Fruit fly (Drosophila melanogaster) whole organism, embryonic: ENCODE measurements around the gene Gbp3.

ENCODE experiments used
- Antp ChIP-seq: fragments of 200-800 bp; sonication (Bioruptor generic); optimal IDR thresholded peaks from 3 replicates; lab custom pipeline; 2016; ENCODE audit warnings: missing biosample characterization, missing genetic modification characterization
- Awh ChIP-seq: fragments of 200-800 bp; sonication (Bioruptor generic); IDR thresholded peaks from 2 replicates; pipeline ENCODE4, ENCODE4 v1.3.6; 2022; ENCODE audit warnings: missing biosample characterization, missing genetic modification characterization
- Bgb ChIP-seq: fragments of 200-800 bp; sonication (Bioruptor generic); IDR thresholded peaks from 2 replicates; pipeline ENCODE4 v1.3.6; 2022; ENCODE audit warnings: missing biosample characterization, missing genetic modification characterization; ENCODE audit not compliant: partially characterized antibody
- CG10209 ChIP-seq: fragments of 200-800 bp; sonication (Bioruptor generic); optimal IDR thresholded peaks from 3 replicates; lab custom pipeline; 2017; ENCODE audit warnings: missing biosample characterization, mild to moderate bottlenecking, missing genetic modification characterization, missing genetic modification reagents
- CG10462 ChIP-seq: fragments of 200-800 bp; sonication (Bioruptor generic); optimal IDR thresholded peaks from 2 replicates; lab custom pipeline; 2016; ENCODE audit warnings: missing biosample characterization, missing genetic modification characterization
- CG11093 ChIP-seq: fragments of 200-800 bp; sonication (Bioruptor generic); IDR thresholded peaks from 3 replicates; pipeline ENCODE4 v1.3.6; 2022; ENCODE audit warnings: missing biosample characterization, missing genetic modification characterization
- CG11456 ChIP-seq: fragments of 200-800 bp; sonication (Bioruptor generic); IDR thresholded peaks from 3 replicates; pipeline ENCODE4 v1.3.6; 2022; ENCODE audit warnings: missing biosample characterization, missing genetic modification characterization
- CG12659 ChIP-seq: fragments of 200-800 bp; sonication (Bioruptor generic); optimal IDR thresholded peaks from 3 replicates; lab custom pipeline; 2017; ENCODE audit warnings: mild to moderate bottlenecking, missing biosample characterization, missing genetic modification reagents, missing genetic modification characterization
- CG13123 ChIP-seq: fragments of 200-800 bp; sonication (Bioruptor generic); optimal IDR thresholded peaks from 2 replicates; lab custom pipeline; 2016; ENCODE audit warnings: missing biosample characterization, missing genetic modification characterization
- CG16813 ChIP-seq: fragments of 200-800 bp; sonication (Bioruptor generic); IDR thresholded peaks from 3 replicates; pipeline ENCODE4 v1.3.6; 2022; ENCODE audit warnings: missing biosample characterization, missing genetic modification characterization; ENCODE audit not compliant: partially characterized antibody
- CG17328 ChIP-seq: fragments of 200-800 bp; sonication (Bioruptor generic); IDR thresholded peaks from 2 replicates; pipeline ENCODE4 v1.3.6; 2022; ENCODE audit warnings: missing biosample characterization, missing genetic modification characterization
- CG17359 ChIP-seq: fragments of 200-800 bp; sonication (Bioruptor generic); optimal IDR thresholded peaks from 3 replicates; lab custom pipeline; 2018; ENCODE audit warnings: missing biosample characterization, mild to moderate bottlenecking, missing genetic modification characterization, moderate library complexity
- CG18262 ChIP-seq: fragments of 200-800 bp; optimal IDR thresholded peaks from 3 replicates; lab custom pipeline; 2019; ENCODE audit warnings: missing biosample characterization, mild to moderate bottlenecking, missing genetic modification characterization, moderate library complexity
- CG2120 ChIP-seq: fragments of 200-800 bp; sonication (Bioruptor generic); optimal IDR thresholded peaks from 3 replicates; lab custom pipeline; 2016; ENCODE audit warnings: missing biosample characterization, missing genetic modification characterization
- CG34422 ChIP-seq: fragments of 200-800 bp; sonication (Bioruptor generic); IDR thresholded peaks from 3 replicates; pipeline ENCODE4 v1.3.6; 2022; ENCODE audit warnings: missing biosample characterization, missing genetic modification characterization
- CG3726 ChIP-seq: fragments of 200-800 bp; sonication (Bioruptor generic); IDR thresholded peaks from 3 replicates; pipeline ENCODE4, ENCODE4 v1.3.6; 2022; ENCODE audit warnings: missing biosample characterization, missing genetic modification characterization
- CG4360 ChIP-seq: fragments of 200-800 bp; sonication (Bioruptor generic); IDR thresholded peaks from 2 replicates; pipeline ENCODE4 v1.3.6; 2022; ENCODE audit warnings: missing biosample characterization, missing genetic modification characterization
- CG4730 ChIP-seq: fragments of 200-800 bp; sonication (Bioruptor generic); IDR thresholded peaks from 2 replicates; pipeline ENCODE4 v1.3.6; 2022; ENCODE audit warnings: missing biosample characterization, missing genetic modification characterization
- CG5953 ChIP-seq: fragments of 200-800 bp; sonication (Bioruptor generic); IDR thresholded peaks from 2 replicates; pipeline ENCODE4 v1.3.6; 2022; ENCODE audit warnings: missing biosample characterization, missing genetic modification characterization
- CG6254 ChIP-seq: fragments of 200-800 bp; sonication (Bioruptor generic); optimal IDR thresholded peaks from 3 replicates; lab custom pipeline; 2017; ENCODE audit warnings: mild to moderate bottlenecking, missing biosample characterization, missing genetic modification reagents, missing genetic modification characterization
- CG7357 ChIP-seq: fragments of 200-800 bp; sonication (Bioruptor generic); IDR thresholded peaks from 3 replicates; pipeline ENCODE4 v1.3.6; 2022; ENCODE audit warnings: missing biosample characterization, missing genetic modification characterization
- CG7372 ChIP-seq: fragments of 200-800 bp; sonication (Bioruptor generic); IDR thresholded peaks from 2 replicates; pipeline ENCODE4 v1.3.6; 2022; ENCODE audit warnings: missing biosample characterization, missing genetic modification characterization
- CG8281 ChIP-seq: fragments of 200-800 bp; sonication (Bioruptor generic); optimal IDR thresholded peaks from 2 replicates; lab custom pipeline; 2018; ENCODE audit warnings: missing biosample characterization, mild to moderate bottlenecking, missing genetic modification characterization, moderate library complexity
- CTCF ChIP-seq: fragments of 200-800 bp; sonication (Bioruptor generic); optimal IDR thresholded peaks from 2 replicates; lab custom pipeline; 2017; ENCODE audit warnings: missing biosample characterization, mild to moderate bottlenecking, missing genetic modification characterization, moderate library complexity
- Doc3 ChIP-seq: fragments of 200-800 bp; sonication (Bioruptor generic); IDR thresholded peaks from 3 replicates; pipeline ENCODE4 v1.3.6; 2022; ENCODE audit warnings: missing biosample characterization, missing genetic modification characterization; ENCODE audit not compliant: partially characterized antibody
- Dref ChIP-seq: fragments of 200-800 bp; sonication (Bioruptor generic); IDR thresholded peaks from 2 replicates; pipeline ENCODE4 v1.3.6; 2022; ENCODE audit warnings: missing biosample characterization, missing genetic modification characterization
- Drgx ChIP-seq: fragments of 200-800 bp; sonication (Bioruptor generic); IDR thresholded peaks from 2 replicates; pipeline ENCODE4 v1.3.6; 2022; ENCODE audit warnings: missing biosample characterization, missing genetic modification characterization
- Eip74EF ChIP-seq, 2 experiments: fragments of 200-800 bp in 1 of 2; fragments of >200 bp in 1 of 2; sonication (Bioruptor generic) in 1 of 2; optimal IDR thresholded peaks; 2 replicates each; lab custom pipeline; 2017 to 2019; ENCODE audit warnings: missing biosample characterization in 2 of 2, missing genetic modification characterization in 2 of 2, mild to moderate bottlenecking in 1 of 2, moderate library complexity in 1 of 2
- Jarid2 ChIP-seq: fragments of 200-800 bp; sonication (Bioruptor generic); optimal IDR thresholded peaks from 3 replicates; lab custom pipeline; 2017; ENCODE audit warnings: mild to moderate bottlenecking, missing biosample characterization, missing genetic modification reagents, missing genetic modification characterization
- Med ChIP-seq: fragments of 200-800 bp; sonication (Bioruptor generic); peaks from one replicate; lab custom pipeline; 2016; ENCODE audit warnings: missing biosample characterization, missing genetic modification characterization, mild to moderate bottlenecking, inconsistent platforms, moderate library complexity
- Myb ChIP-seq: fragments of 200-800 bp; sonication (Bioruptor generic); optimal IDR thresholded peaks from 2 replicates; lab custom pipeline; 2016; ENCODE audit warnings: missing biosample characterization, missing genetic modification characterization
- Spps ChIP-seq: fragments of 200-800 bp; sonication (Bioruptor generic); optimal IDR thresholded peaks from 2 replicates; lab custom pipeline; 2018; ENCODE audit warnings: missing biosample characterization, mild to moderate bottlenecking, missing genetic modification characterization
- ash1 ChIP-seq: fragments of 200-800 bp; sonication (Bioruptor generic); optimal IDR thresholded peaks from 2 replicates; lab custom pipeline; 2018; ENCODE audit warnings: missing biosample characterization, mild to moderate bottlenecking, missing genetic modification characterization
- cg ChIP-seq: fragments of 200-800 bp; sonication (Bioruptor generic); optimal IDR thresholded peaks from 3 replicates; lab custom pipeline; 2019; ENCODE audit warnings: missing biosample characterization, mild to moderate bottlenecking, missing genetic modification characterization, moderate library complexity
- chinmo ChIP-seq: fragments of 200-800 bp; sonication (Bioruptor generic); IDR thresholded peaks from 4 replicates; pipeline ENCODE4 v1.3.6; 2022; ENCODE audit warnings: missing biosample characterization, missing genetic modification characterization; ENCODE audit not compliant: partially characterized antibody
- ci ChIP-seq: fragments of 200-800 bp; sonication (Bioruptor generic); IDR thresholded peaks from 3 replicates; pipeline ENCODE4 v1.3.6; 2022; ENCODE audit warnings: missing biosample characterization, missing genetic modification characterization
- crp ChIP-seq, 2 experiments: fragments of 200-800 bp; sonication (Bioruptor generic); optimal IDR thresholded peaks; 2 replicates in 1 of 2; 3 replicates in 1 of 2; lab custom pipeline; 2017; ENCODE audit warnings: missing biosample characterization in 2 of 2, missing genetic modification characterization in 2 of 2, mild to moderate bottlenecking in 1 of 2, moderate library complexity in 1 of 2
- fd96Cb ChIP-seq: fragments of 200-800 bp; sonication (Bioruptor generic); optimal IDR thresholded peaks from 2 replicates; lab custom pipeline; 2018; ENCODE audit warnings: missing biosample characterization, mild to moderate bottlenecking, missing genetic modification characterization, moderate library complexity
- ftz-f1 ChIP-seq: fragments of 200-800 bp; sonication (Bioruptor generic); optimal IDR thresholded peaks from 2 replicates; lab custom pipeline; 2016; ENCODE audit warnings: missing biosample characterization, missing genetic modification characterization
- grn ChIP-seq: fragments of 200-800 bp; sonication (Bioruptor generic); optimal IDR thresholded peaks from 3 replicates; lab custom pipeline; 2017; ENCODE audit warnings: missing biosample characterization, missing genetic modification characterization
- mirr ChIP-seq: fragments of 200-800 bp; sonication (Bioruptor generic); optimal IDR thresholded peaks from 3 replicates; lab custom pipeline; 2018; ENCODE audit warnings: missing biosample characterization, mild to moderate bottlenecking, missing genetic modification characterization
- oc ChIP-seq: fragments of 200-800 bp; sonication (Bioruptor generic); optimal IDR thresholded peaks from 2 replicates; lab custom pipeline; 2018; ENCODE audit warnings: missing biosample characterization, mild to moderate bottlenecking, missing genetic modification characterization, moderate library complexity
- org-1 ChIP-seq: fragments of 200-800 bp; sonication (Bioruptor generic); optimal IDR thresholded peaks from 2 replicates; lab custom pipeline; 2017; ENCODE audit warnings: missing biosample characterization, missing genetic modification characterization
- pfk ChIP-seq: fragments of 200-800 bp; sonication (Bioruptor generic); optimal IDR thresholded peaks from 2 replicates; lab custom pipeline; 2018; ENCODE audit warnings: missing biosample characterization, mild to moderate bottlenecking, missing genetic modification characterization, moderate library complexity
- psq ChIP-seq: fragments of 200-800 bp; sonication (Bioruptor generic); optimal IDR thresholded peaks from 2 replicates; lab custom pipeline; 2017; ENCODE audit warnings: missing biosample characterization, missing genetic modification characterization
- repo ChIP-seq: fragments of 200-800 bp; sonication (Bioruptor generic); optimal IDR thresholded peaks from 2 replicates; lab custom pipeline; 2016; ENCODE audit warnings: missing biosample characterization, missing genetic modification characterization
- sens ChIP-seq: fragments of 200-800 bp; sonication (Bioruptor generic); peaks from one replicate; lab custom pipeline; 2016; ENCODE audit warnings: missing biosample characterization, missing genetic modification characterization
- sob ChIP-seq: fragments of 200-800 bp; sonication (Bioruptor generic); IDR thresholded peaks from 2 replicates; pipeline ENCODE4 v1.3.6; 2022; ENCODE audit warnings: missing biosample characterization, missing genetic modification characterization
- tio ChIP-seq: fragments of 200-800 bp; sonication (Bioruptor generic); optimal IDR thresholded peaks from 2 replicates; lab custom pipeline; 2017; ENCODE audit warnings: missing biosample characterization, missing genetic modification characterization, inconsistent platforms
- twi ChIP-seq: fragments of 200-800 bp; optimal IDR thresholded peaks from 2 replicates; lab custom pipeline; 2019; ENCODE audit warnings: missing biosample characterization, mild to moderate bottlenecking, missing genetic modification characterization, moderate library complexity
- vvl ChIP-seq: fragments of 200-800 bp; sonication (Bioruptor generic); IDR thresholded peaks from 2 replicates; pipeline ENCODE4 v1.3.6; 2022; ENCODE audit warnings: missing biosample characterization, missing genetic modification characterization

The Gbp3 gene

dm6 chr3R:23010406-23010805 lies 33.3 kb downstream of the Gbp3 start, which contains the start of gene CG34375:
Gene CG34375, minus strand, starts transcription at chr3R:23010562.
- TF ChIP-seq CG18262 (tag; lab: Kevin White, UChicago) (no peak), CG10462 (GFP tag; lab: Kevin White, UChicago) (no peak), Bgb (0 out of 2 replicates have a peak, but pooled peaks have one; percentile 10), ci (0 out of 3 replicates have a peak, but pooled peaks have one; percentile 35), org-1 (no peak), CG13123 (GFP tag; lab: Kevin White, UChicago) (no peak), CG6254 (GFP tag; lab: Kevin White, UChicago) (no peak), CG4730 (no peak), CG16813 (GFP tag; lab: Robert Waterston, UW) (no peak), CG11093 (no peak), pfk (GFP tag; lab: Kevin White, UChicago) (no peak), Myb (peak; percentile 48), CG7372 (GFP tag; lab: Robert Waterston, UW) (no peak), sens (GFP tag; lab: Kevin White, UChicago) (peak; percentile 12), CG34422 (0 out of 3 replicates have a peak, but pooled peaks have one; percentile 46), mirr (GFP tag; lab: Kevin White, UChicago) (no peak), Awh (GFP tag; lab: Robert Waterston, UW) (0 out of 2 replicates have a peak, but pooled peaks have one; percentile 14), crp (GFP tag; optimal IDR thresholded peaks at IDR 0.05; lab: Kevin White, UChicago) (peak in 1 of 2 experiments; percentile 57), CG12659 (GFP tag; lab: Kevin White, UChicago) (no peak), twi (no peak), CG4360 (GFP tag; lab: Robert Waterston, UW) (no peak), Spps (tag; lab: Kevin White, UChicago) (no peak), Med (GFP tag; lab: Kevin White, UChicago) (peak; percentile 79), tio (GFP tag; lab: Kevin White, UChicago) (no peak), ash1 (GFP tag; lab: Kevin White, UChicago) (no peak), Jarid2 (GFP tag; lab: Kevin White, UChicago) (peak; percentile 28), CTCF (GFP tag; lab: Kevin White, UChicago) (peak; percentile 89), repo (GFP tag; lab: Kevin White, UChicago) (no peak), CG3726 (GFP tag; lab: Robert Waterston, UW) (no peak), CG11456 (GFP tag; lab: Robert Waterston, UW) (peak; percentile 19; the same call in 1 of the 3 replicates), CG5953 (GFP tag; lab: Robert Waterston, UW) (no peak), Doc3 (GFP tag; lab: Robert Waterston, UW) (no peak), fd96Cb (no peak), sob (0 out of 2 replicates have a peak, but pooled peaks have one; percentile 5), CG7357 (no peak), CG2120 (no peak), CG17359 (tag; lab: Kevin White, UChicago) (peak; percentile 4), CG17328 (GFP tag; lab: Robert Waterston, UW) (no peak), grn (GFP tag; lab: Kevin White, UChicago) (peak; percentile 21), CG8281 (tag; lab: Kevin White, UChicago) (no peak), ftz-f1 (GFP tag; lab: Kevin White, UChicago) (peak; percentile 17), Dref (GFP tag; lab: Robert Waterston, UW) (no peak), Drgx (GFP tag; lab: Robert Waterston, UW) (0 out of 2 replicates have a peak, but pooled peaks have one; percentile 12), Eip74EF (GFP tag; optimal IDR thresholded peaks at IDR 0.05; lab: Kevin White, UChicago) (peak in 1 of 2 experiments; percentile 17), oc (tag; lab: Kevin White, UChicago) (peak; percentile 19), Antp (GFP tag; lab: Kevin White, UChicago) (no peak), cg (GFP tag; lab: Kevin White, UChicago) (no peak), vvl (peak; percentile 25; the same call in 1 of the 2 replicates), psq (GFP tag; lab: Kevin White, UChicago) (no peak), CG10209 (GFP tag; lab: Kevin White, UChicago) (no peak), chinmo (peak; percentile 61; the same call in 1 of the 4 replicates)
